Fruit fly (Drosophila melanogaster): ENCODE data around the gene Atg1.

- no peak for TF ChIP-seq CG9948 (tag; optimal IDR thresholded peaks at IDR 0.05)
- no peak for TF ChIP-seq CG12605 (GFP tag; IDR thresholded peaks at IDR 0.05)
- TF ChIP-seq Pif1B (GFP tag; optimal IDR thresholded peaks at IDR 0.05) = no peak
These were observed 5.3 kb downstream of the Atg1 start for dm6 chr3L:12799431-12800147.
